Worm (Caenorhabditis elegans): ENCODE measurements around the gene F47B7.2.

Gene F47B7.2

DNA sequence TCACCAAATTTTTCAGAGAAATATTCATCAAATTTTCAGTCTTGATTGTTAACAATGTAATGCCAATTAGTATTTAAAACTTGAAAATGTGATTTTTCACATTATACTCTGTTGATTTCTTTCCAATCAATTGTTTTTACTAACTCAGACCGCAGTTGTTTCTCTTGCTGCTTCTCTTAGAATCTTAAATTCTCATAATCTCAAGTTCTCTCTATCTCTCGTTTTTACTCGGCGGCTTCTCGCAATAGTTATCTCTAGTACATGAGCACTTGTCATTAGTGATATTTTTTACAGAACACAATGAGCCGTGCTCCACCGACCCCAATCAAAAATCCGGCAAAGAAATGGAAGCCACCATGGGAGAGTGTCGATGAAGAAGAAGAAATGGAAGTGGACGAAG, 34.6 kb downstream of the F47B7.2 start, which contains the start of gene F35A5.1:
Gene F35A5.1, plus strand, starts transcription at position 301 of the 400 bp plus-strand sequence.
- TF ChIP-seq F37B4.10 (GFP tag; IDR thresholded peaks at IDR 0.05) (no peak), xnd-1 (tag; optimal IDR thresholded peaks at IDR 0.05) (no peak), ZK185.1 (tag; optimal IDR thresholded peaks at IDR 0.05; ENCODE audit: poor library complexity, severe bottlenecking) (no peak), lsl-1 (GFP tag; optimal IDR thresholded peaks at IDR 0.05) (no peak), nhr-90 (tag; optimal IDR thresholded peaks at IDR 0.05) (no peak), madf-3 (GFP tag; IDR thresholded peaks at IDR 0.05) (no peak), nfya-1 (tag; optimal IDR thresholded peaks at IDR 0.05; ENCODE audit: borderline replicate concordance, insufficient read depth) (no peak), mes-4 (tag; optimal IDR thresholded peaks at IDR 0.05) (no peak), bed-1 (GFP tag; IDR thresholded peaks at IDR 0.05) (no peak)

DNA sequence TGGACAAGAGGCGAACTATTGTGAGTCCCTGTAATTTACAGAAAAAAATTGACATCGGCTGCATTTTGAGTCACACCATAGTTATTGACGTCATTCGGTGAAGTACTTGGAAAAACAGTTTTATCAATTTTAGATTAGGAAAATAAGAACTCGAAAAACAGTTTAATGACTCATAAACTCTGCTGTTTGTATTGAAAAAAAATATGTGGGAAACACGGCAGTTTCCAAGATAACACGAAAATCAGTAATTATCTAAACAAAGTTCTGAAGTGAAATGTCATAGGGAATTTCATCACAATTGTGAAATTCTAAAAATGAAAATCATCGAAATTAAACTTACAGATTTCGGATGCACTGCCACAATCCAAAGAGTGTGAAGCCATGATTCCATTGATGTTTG, 42.3 kb downstream of the F47B7.2 start:
- TF ChIP-seq Y53G8AR.9 (GFP tag; conservative IDR thresholded peaks at IDR 0.05) (no peak), let-526 (GFP tag; IDR thresholded peaks at IDR 0.05) (no peak), somi-1 (GFP tag; optimal IDR thresholded peaks at IDR 0.05) (no peak), egrh-3 (GFP tag; IDR thresholded peaks at IDR 0.05) (no peak), unc-62 (GFP tag; optimal IDR thresholded peaks at IDR 0.05) (peak; percentile 79), tbp1 (GFP tag; optimal IDR thresholded peaks at IDR 0.05) (no peak), egl-18 (GFP tag; IDR thresholded peaks at IDR 0.05) (no peak), ceh-91 (GFP tag; IDR thresholded peaks at IDR 0.05) (no peak), ceh-79 (tag; optimal IDR thresholded peaks at IDR 0.05) (no peak), athp-1 (tag; optimal IDR thresholded peaks at IDR 0.05) (no peak), nhr-27 (tag; optimal IDR thresholded peaks at IDR 0.05) (no peak), cebp-1 (GFP tag; IDR thresholded peaks at IDR 0.05) (no peak), cebp-1 (tag; optimal IDR thresholded peaks at IDR 0.05) (peak; percentile 72), cebp-2 (GFP tag; IDR thresholded peaks at IDR 0.05) (no peak), K12H6.12 (tag; optimal IDR thresholded peaks at IDR 0.05) (no peak), T26A5.8 (tag; optimal IDR thresholded peaks at IDR 0.05) (no peak), bed-2 (GFP tag; IDR thresholded peaks at IDR 0.05) (no peak), atf-7 (tag; optimal IDR thresholded peaks at IDR 0.05) (no peak), repo-1 (tag; optimal IDR thresholded peaks at IDR 0.05) (no peak), nhr-80 (tag; optimal IDR thresholded peaks at IDR 0.05) (peak; percentile 35), F49E8.2 (tag; optimal IDR thresholded peaks at IDR 0.05; ENCODE audit: insufficient read depth) (no peak), ztf-6 (GFP tag; IDR thresholded peaks at IDR 0.05) (no peak), F55B11.4 (tag; optimal IDR thresholded peaks at IDR 0.05; ENCODE audit: borderline replicate concordance, insufficient read depth) (no peak), sptf-2 (GFP tag; optimal IDR thresholded peaks at IDR 0.05) (no peak), madf-6 (GFP tag; IDR thresholded peaks at IDR 0.05) (no peak), zim-3 (tag; optimal IDR thresholded peaks at IDR 0.05) (no peak)

DNA sequence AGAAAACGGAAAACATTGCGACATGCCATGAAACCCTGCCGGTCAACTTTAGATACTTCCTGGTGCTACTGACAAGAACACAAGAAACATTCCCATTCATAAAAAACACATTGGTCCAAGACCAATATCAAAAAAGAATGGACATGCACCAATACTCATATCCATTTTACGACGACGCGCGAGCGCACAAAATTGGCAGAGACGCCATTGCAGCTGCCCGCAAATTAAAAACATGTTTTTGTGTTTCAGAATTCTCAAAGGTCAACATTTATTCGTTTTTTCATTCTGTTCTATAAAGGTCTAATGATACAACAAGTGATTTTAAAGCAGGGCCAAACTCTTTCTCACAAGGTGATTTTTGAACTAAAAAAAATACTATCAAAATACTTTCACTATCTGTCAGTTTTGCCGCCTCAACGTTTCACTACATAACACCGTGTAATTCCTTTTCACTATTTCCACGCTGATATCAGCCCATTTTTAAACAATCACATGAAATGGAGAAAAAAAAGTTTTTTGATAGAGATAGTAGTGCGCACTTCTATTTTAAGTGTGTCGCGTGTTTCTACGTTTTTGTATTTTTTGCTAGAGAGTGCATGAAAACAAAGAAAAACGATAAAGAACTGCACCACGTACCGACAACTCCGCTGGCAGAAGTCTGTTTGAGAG, 46.4 kb downstream of the F47B7.2 start:
- no peak for TF ChIP-seq pbrm-1 (GFP tag; IDR thresholded peaks at IDR 0.05)
- TF ChIP-seq lin-35 (GFP tag; optimal IDR thresholded peaks at IDR 0.05), result no peak
- no peak for TF ChIP-seq let-526 (GFP tag; IDR thresholded peaks at IDR 0.05)
- peak; percentile 35 for TF ChIP-seq nhr-80 (tag; optimal IDR thresholded peaks at IDR 0.05)
- no peak for TF ChIP-seq nfyb-1 (GFP tag; IDR thresholded peaks at IDR 0.05)
- TF ChIP-seq ceh-40 (GFP tag; IDR thresholded peaks at IDR 0.05), result no peak
